Fruit fly (Drosophila melanogaster): Measurements from ENCODE around the gene CG44574.

dm6 chr2L:5906893-5907850 is 23.6 kb downstream of the CG44574 start, which contains the start of gene bchs:
- TF ChIP-seq CG17806 (tag; optimal IDR thresholded peaks at IDR 0.05) = no peak
- TF ChIP-seq CG34367 (tag; optimal IDR thresholded peaks at IDR 0.05) = no peak
- no peak for TF ChIP-seq CG8159 (tag; optimal IDR thresholded peaks at IDR 0.05)
- no peak for TF ChIP-seq D1 (tag; optimal IDR thresholded peaks at IDR 0.05)
- no peak for TF ChIP-seq gl (tag; optimal IDR thresholded peaks at IDR 0.05)

All from whole organism, pupa.